1 fruit fly cellular context compared by ENCODE assay signal in genomic region chr2L:7632783-7633182, dm6.
TF ChIP-seq lines count a peak whose summit lies in the region.

No protein-coding gene starts in this region.

TF ChIP-seq in whole organism, embryonic, 481 proteins besides CTCF, POLR2A, EP300 and RAD21 (continued from another document):
- TF ChIP-seq CG4424 (GFP tag; optimal IDR thresholded peaks at IDR 0.05; lab: Kevin White, UChicago) (peak; percentile 29), chif (GFP tag; optimal IDR thresholded peaks at IDR 0.05; lab: Kevin White, UChicago) (peak; percentile 40 to 78), Kr (GFP tag; optimal IDR thresholded peaks at IDR 0.05; lab: Kevin White, UChicago) (peak; percentile 65), ato (GFP tag; IDR thresholded peaks at IDR 0.05; lab: Robert Waterston, UW; ENCODE audit: partially characterized antibody) (no peak), E2f2 (GFP tag; IDR thresholded peaks at IDR 0.05; lab: Robert Waterston, UW) (0 out of 2 replicates have a peak, but pooled peaks have one; percentile 16), sim (GFP tag; IDR thresholded peaks at IDR 0.05; lab: Robert Waterston, UW) (no peak), Vsx1 (GFP tag; optimal IDR thresholded peaks at IDR 0.05; lab: Kevin White, UChicago) (peak; percentile 23), slp2 (GFP tag; optimal IDR thresholded peaks at IDR 0.05; lab: Kevin White, UChicago) (no peak), grn (GFP tag; optimal IDR thresholded peaks at IDR 0.05; lab: Kevin White, UChicago) (peak; percentile 78), br (optimal IDR thresholded peaks at IDR 0.05; lab: Kevin White, UChicago) (no peak), crc (GFP tag; optimal IDR thresholded peaks at IDR 0.05; lab: Kevin White, UChicago) (no peak), ci (GFP tag; IDR thresholded peaks at IDR 0.05; lab: Robert Waterston, UW) (peak; percentile 67), vfl (GFP tag; optimal IDR thresholded peaks at IDR 0.05; lab: Kevin White, UChicago) (no peak), inv (GFP tag; IDR thresholded peaks at IDR 0.05; lab: Robert Waterston, UW; ENCODE audit: partially characterized antibody) (no peak), toy (GFP tag; IDR thresholded peaks at IDR 0.05; lab: Robert Waterston, UW) (no peak), CG5245 (GFP tag; optimal IDR thresholded peaks at IDR 0.05; lab: Kevin White, UChicago) (peak; percentile 52), nmo (GFP tag; optimal IDR thresholded peaks at IDR 0.05; lab: Kevin White, UChicago) (peak; percentile 50), stwl (tag; optimal IDR thresholded peaks at IDR 0.05; lab: Kevin White, UChicago) (peak; percentile 26), CG13424 (tag; optimal IDR thresholded peaks at IDR 0.05; lab: Kevin White, UChicago) (peak; percentile 22), prd (optimal IDR thresholded peaks at IDR 0.05; lab: Kevin White, UChicago) (no peak), prd (GFP tag; IDR thresholded peaks at IDR 0.05; lab: Robert Waterston, UW) (peak; percentile 80), Taf1 (GFP tag; IDR thresholded peaks at IDR 0.05; lab: Robert Waterston, UW) (no peak), bab2 (GFP tag; optimal IDR thresholded peaks at IDR 0.05; lab: Kevin White, UChicago) (peak; percentile 28), Bteb2 (GFP tag; optimal IDR thresholded peaks at IDR 0.05; lab: Kevin White, UChicago) (peak; percentile 32), peb (GFP tag; IDR thresholded peaks at IDR 0.05; lab: Robert Waterston, UW) (peak; percentile 39; the same call in 1 of the 2 replicates), tx (GFP tag; optimal IDR thresholded peaks at IDR 0.05; lab: Kevin White, UChicago) (no peak), CG31441 (GFP tag; IDR thresholded peaks at IDR 0.05; lab: Robert Waterston, UW) (peak; percentile 70), Mes4 (GFP tag; optimal IDR thresholded peaks at IDR 0.05; lab: Kevin White, UChicago) (peak; percentile 50), Hr78 (GFP tag; optimal IDR thresholded peaks at IDR 0.05; lab: Kevin White, UChicago) (no peak), CG18262 (tag; optimal IDR thresholded peaks at IDR 0.05; lab: Kevin White, UChicago) (peak; percentile 82), bcd (GFP tag; optimal IDR thresholded peaks at IDR 0.05; lab: Kevin White, UChicago) (peak; percentile 17), ftz-f1 (GFP tag; optimal IDR thresholded peaks at IDR 0.05; lab: Kevin White, UChicago) (no peak), Sry-δ (GFP tag; optimal IDR thresholded peaks at IDR 0.05; lab: Kevin White, UChicago) (peak; percentile 5), tin (GFP tag; optimal IDR thresholded peaks at IDR 0.05; lab: Kevin White, UChicago) (peak; percentile 36), odd (GFP tag; optimal IDR thresholded peaks at IDR 0.05; lab: Kevin White, UChicago) (peak; percentile 31), NfI (GFP tag; optimal IDR thresholded peaks at IDR 0.05; lab: Kevin White, UChicago) (no peak)
